Worm (Caenorhabditis elegans) whole organism, L4 larva: ENCODE measurements around the gene F27C8.2.

Source experiments
- F37D6.2 ChIP-seq: sonication (generic microtip); optimal IDR thresholded peaks from 2 replicates; lab custom pipeline; 2016; ENCODE audit warnings: mild to moderate bottlenecking, missing genetic modification characterization, missing compliant biosample characterization
- F44E2.7 ChIP-seq: fragments of 200-800 bp; sonication (Bioruptor generic); IDR thresholded peaks from 2 replicates; pipeline ENCODE4 v2.1.2; 2022; ENCODE audit warnings: missing genetic modification characterization, missing compliant biosample characterization
- F49E8.2 ChIP-seq: sonication (generic microtip); optimal IDR thresholded peaks from 2 replicates; lab custom pipeline; 2016; ENCODE audit warnings: missing compliant biosample characterization, mild to moderate bottlenecking, missing genetic modification characterization, borderline replicate concordance
- T26A8.4 ChIP-seq: fragments of 200-800 bp; sonication (Bioruptor generic); IDR thresholded peaks from 2 replicates; pipeline ENCODE4 v1.3.6; 2022; ENCODE audit warnings: missing genetic modification characterization, missing compliant biosample characterization
- ZK546.5 ChIP-seq, 2 experiments: sonication (generic microtip); optimal IDR thresholded peaks; 2 replicates each; lab custom pipeline; 2017; ENCODE audit warnings: missing biosample characterization in 2 of 2, missing genetic modification characterization in 2 of 2
- aha-1 ChIP-seq: fragments of 150-350 bp; peaks from one replicate; lab custom pipeline; 2014; ENCODE audit warnings: missing biosample characterization, missing genetic modification characterization
- arid-1 ChIP-seq: fragments of 200-800 bp; sonication (Bioruptor generic); conservative IDR thresholded peaks from 2 replicates; pipeline ENCODE4 v1.3.6; 2022; ENCODE audit warnings: missing genetic modification reagents, missing genetic modification characterization, missing compliant biosample characterization
- attf-4 ChIP-seq: sonication (generic microtip); optimal IDR thresholded peaks from 3 replicates; lab custom pipeline; 2017; ENCODE audit warnings: missing biosample characterization, missing genetic modification characterization
- ceh-28 ChIP-seq: fragments of 150-350 bp; optimal IDR thresholded peaks from 2 replicates; lab custom pipeline; 2014; ENCODE audit warnings: missing biosample characterization, missing genetic modification reagents, missing genetic modification characterization
- ceh-62 ChIP-seq: sonication (generic microtip); optimal IDR thresholded peaks from 2 replicates; lab custom pipeline; 2017; ENCODE audit warnings: missing biosample characterization, missing genetic modification characterization
- ctbp-1 ChIP-seq: fragments of 200-800 bp; sonication (Bioruptor generic); IDR thresholded peaks from 2 replicates; pipeline ENCODE4 v1.3.6; 2022; ENCODE audit warnings: missing genetic modification reagents, missing genetic modification characterization, missing compliant biosample characterization
- daf-8 ChIP-seq: fragments of 200-800 bp; sonication (Bioruptor generic); IDR thresholded peaks from 2 replicates; pipeline ENCODE4 v1.3.6; 2022; ENCODE audit warnings: missing genetic modification characterization, missing compliant biosample characterization
- dmd-9 ChIP-seq: fragments of 200-800 bp; sonication (Bioruptor generic); IDR thresholded peaks from 2 replicates; pipeline ENCODE4 v1.3.6; 2022; ENCODE audit warnings: missing genetic modification reagents, missing genetic modification characterization, missing compliant biosample characterization
- duxl-1 ChIP-seq: sonication (generic microtip); optimal IDR thresholded peaks from 2 replicates; lab custom pipeline; 2016; ENCODE audit warnings: mild to moderate bottlenecking, missing genetic modification characterization, moderate library complexity, missing compliant biosample characterization; ENCODE audit not compliant: poor library complexity
- dve-1 ChIP-seq: sonication (generic microtip); optimal IDR thresholded peaks from 2 replicates; lab custom pipeline; 2017; ENCODE audit warnings: antibody characterized with exemption, mild to moderate bottlenecking, missing genetic modification characterization, missing compliant biosample characterization; ENCODE audit not compliant: insufficient read depth
- egl-27 ChIP-seq: sonication (generic microtip); optimal IDR thresholded peaks from 3 replicates; lab custom pipeline; 2017; ENCODE audit warnings: missing biosample characterization, missing genetic modification reagents, missing genetic modification characterization
- fos-1 ChIP-seq: fragments of 150-350 bp; optimal IDR thresholded peaks from 2 replicates; lab custom pipeline; 2014; ENCODE audit warnings: missing biosample characterization, missing genetic modification characterization
- gei-8 ChIP-seq: fragments of 200-800 bp; sonication (Bioruptor generic); optimal IDR thresholded peaks from 2 replicates; lab custom pipeline; 2018; ENCODE audit warnings: mild to moderate bottlenecking, missing genetic modification characterization, missing compliant biosample characterization
- hif-1 ChIP-seq, 2 experiments: sonication (generic microtip); optimal IDR thresholded peaks; 2 replicates each; lab custom pipeline; 2016 to 2017; ENCODE audit warnings: missing compliant biosample characterization in 2 of 2, missing genetic modification characterization in 2 of 2, missing genetic modification reagents in 2 of 2, missing genotype in 2 of 2, mild to moderate bottlenecking in 1 of 2
- hlh-11 ChIP-seq: fragments of 200-800 bp; sonication (Bioruptor generic); optimal IDR thresholded peaks from 2 replicates; lab custom pipeline; 2018; ENCODE audit warnings: mild to moderate bottlenecking, missing genetic modification characterization, missing compliant biosample characterization
- hlh-30 ChIP-seq: sonication (generic microtip); optimal IDR thresholded peaks from 2 replicates; lab custom pipeline; 2017; ENCODE audit warnings: antibody characterized with exemption, mild to moderate bottlenecking, missing genetic modification characterization, missing compliant biosample characterization; ENCODE audit not compliant: insufficient read depth
- hmg-1.1 ChIP-seq: fragments of 200-800 bp; sonication (Bioruptor generic); IDR thresholded peaks from 2 replicates; pipeline ENCODE4 v1.3.6; 2022; ENCODE audit warnings: missing genetic modification reagents, missing genetic modification characterization, missing compliant biosample characterization
- jun-1 ChIP-seq: fragments of 150-350 bp; optimal IDR thresholded peaks from 2 replicates; lab custom pipeline; 2014; ENCODE audit warnings: missing biosample characterization, missing genetic modification reagents, missing genetic modification characterization
- lin-39 ChIP-seq: fragments of 150-350 bp; optimal IDR thresholded peaks from 2 replicates; lab custom pipeline; 2014; ENCODE audit warnings: missing biosample characterization, missing genetic modification reagents, missing genetic modification characterization
- lsy-2 ChIP-seq, 2 experiments: fragments of 150-350 bp in 1 of 2; sonication (generic microtip) in 1 of 2; optimal IDR thresholded peaks; 2 replicates each; lab custom pipeline; 2014 to 2017; ENCODE audit warnings: missing biosample characterization in 2 of 2, missing genetic modification characterization in 2 of 2
- madf-5 ChIP-seq, 2 experiments: fragments of 200-800 bp; sonication (Bioruptor generic); IDR thresholded peaks; 2 replicates each; pipeline ENCODE4 v1.3.6; 2022; ENCODE audit warnings: missing compliant biosample characterization in 2 of 2, missing genetic modification characterization in 2 of 2
- mdt-29 ChIP-seq: fragments of 200-800 bp; sonication (Bioruptor generic); IDR thresholded peaks from 2 replicates; pipeline ENCODE4 v1.3.6; 2022; ENCODE audit warnings: missing genetic modification reagents, missing genetic modification characterization, missing compliant biosample characterization
- mep-1 ChIP-seq: fragments of 150-350 bp; sonication (generic microtip); optimal IDR thresholded peaks from 3 replicates; lab custom pipeline; 2014; ENCODE audit warnings: missing biosample characterization, missing genetic modification characterization
- mes-2 ChIP-seq: sonication (generic microtip); optimal IDR thresholded peaks from 2 replicates; lab custom pipeline; 2016; ENCODE audit warnings: missing genotype, mild to moderate bottlenecking, missing genetic modification characterization, missing compliant biosample characterization; ENCODE audit not compliant: poor library complexity, severe bottlenecking
- mxl-2 ChIP-seq: fragments of 200-800 bp; sonication (Bioruptor generic); conservative IDR thresholded peaks from 2 replicates; pipeline ENCODE4 v1.3.6; 2022; ENCODE audit warnings: missing genetic modification reagents, missing genetic modification characterization, missing compliant biosample characterization
- mxl-3 ChIP-seq: fragments of 200-800 bp; sonication (Bioruptor generic); optimal IDR thresholded peaks from 2 replicates; lab custom pipeline; 2018; ENCODE audit warnings: mild to moderate bottlenecking, missing genetic modification characterization, missing compliant biosample characterization
- nhr-102 ChIP-seq: sonication (generic microtip); optimal IDR thresholded peaks from 2 replicates; lab custom pipeline; 2016; ENCODE audit warnings: mild to moderate bottlenecking, missing genetic modification characterization, moderate library complexity, missing compliant biosample characterization
- nhr-11 ChIP-seq: fragments of 150-350 bp; optimal IDR thresholded peaks from 2 replicates; lab custom pipeline; 2014; ENCODE audit warnings: missing biosample characterization, missing genetic modification characterization
- nhr-111 ChIP-seq: fragments of 200-800 bp; sonication (Bioruptor generic); optimal IDR thresholded peaks from 2 replicates; lab custom pipeline; 2018; ENCODE audit warnings: mild to moderate bottlenecking, missing genetic modification characterization, missing compliant biosample characterization
- nhr-42 ChIP-seq: fragments of 200-800 bp; sonication (Bioruptor generic); IDR thresholded peaks from 2 replicates; pipeline ENCODE4 v1.3.6; 2022; ENCODE audit warnings: missing genetic modification characterization, missing compliant biosample characterization
- nhr-48 ChIP-seq: sonication (generic microtip); optimal IDR thresholded peaks from 2 replicates; lab custom pipeline; 2016; ENCODE audit warnings: mild to moderate bottlenecking, missing genetic modification characterization, missing compliant biosample characterization
- nhr-6 ChIP-seq: fragments of 150-350 bp; optimal IDR thresholded peaks from 2 replicates; lab custom pipeline; 2014; ENCODE audit warnings: missing biosample characterization, missing genetic modification characterization
- nhr-76 ChIP-seq: fragments of 150-350 bp; optimal IDR thresholded peaks from 2 replicates; lab custom pipeline; 2014; ENCODE audit warnings: missing biosample characterization, missing genetic modification characterization
- pha-4 ChIP-seq, 2 experiments: fragments of 150-350 bp in 1 of 2; fragments of 200-800 bp in 1 of 2; sonication (Bioruptor generic) in 1 of 2; IDR thresholded peaks in 1 of 2; optimal IDR thresholded peaks in 1 of 2; 2 replicates each; pipeline versions ENCODE4 v1.3.6 to Lab custom; 2014 to 2022; ENCODE audit warnings: missing genetic modification characterization in 2 of 2, missing genetic modification reagents in 2 of 2, missing biosample characterization in 1 of 2, missing compliant biosample characterization in 1 of 2
- php-3 ChIP-seq: fragments of 200-800 bp; sonication (Bioruptor generic); IDR thresholded peaks from 2 replicates; pipeline ENCODE4 v1.3.6; 2022; ENCODE audit warnings: missing genetic modification reagents, missing genetic modification characterization, missing compliant biosample characterization
- pqm-1 ChIP-seq: sonication (generic microtip); optimal IDR thresholded peaks from 2 replicates; lab custom pipeline; 2017; ENCODE audit warnings: missing biosample characterization, missing genetic modification characterization
- sdz-12 ChIP-seq: fragments of 200-800 bp; sonication (Bioruptor generic); optimal IDR thresholded peaks from 2 replicates; lab custom pipeline; 2018; ENCODE audit warnings: mild to moderate bottlenecking, missing genetic modification characterization, missing compliant biosample characterization
- skn-1 ChIP-seq: fragments of 150-350 bp; optimal IDR thresholded peaks from 2 replicates; lab custom pipeline; 2014; ENCODE audit warnings: missing biosample characterization, missing genetic modification characterization
- snpc-1.2 ChIP-seq: fragments of 200-800 bp; sonication (Bioruptor generic); IDR thresholded peaks from 2 replicates; pipeline ENCODE4 v1.3.6; 2022; ENCODE audit warnings: missing genetic modification reagents, missing genetic modification characterization, missing compliant biosample characterization
- spr-3 ChIP-seq: fragments of 200-800 bp; sonication (Bioruptor generic); optimal IDR thresholded peaks from 2 replicates; lab custom pipeline; 2018; ENCODE audit warnings: mild to moderate bottlenecking, missing genetic modification characterization, missing compliant biosample characterization
- tag-97 ChIP-seq: fragments of 200-800 bp; sonication (Bioruptor generic); IDR thresholded peaks from 2 replicates; pipeline ENCODE4 v1.3.6; 2022; ENCODE audit warnings: missing genetic modification characterization, missing compliant biosample characterization
- tra-1 ChIP-seq: fragments of 200-800 bp; sonication (Bioruptor generic); IDR thresholded peaks from 2 replicates; pipeline ENCODE4 v1.3.6; 2022; ENCODE audit warnings: missing genetic modification reagents, missing genetic modification characterization, missing compliant biosample characterization
- unc-39 ChIP-seq: sonication (generic microtip); optimal IDR thresholded peaks from 2 replicates; lab custom pipeline; 2017; ENCODE audit warnings: missing biosample characterization, missing genetic modification characterization
- zfp-2 ChIP-seq: sonication (generic microtip); optimal IDR thresholded peaks from 2 replicates; lab custom pipeline; 2016; ENCODE audit warnings: mild to moderate bottlenecking, missing genetic modification characterization, missing compliant biosample characterization
- zip-11 ChIP-seq: fragments of 200-800 bp; sonication (Bioruptor generic); IDR thresholded peaks from 2 replicates; pipeline ENCODE4 v1.3.6; 2022; ENCODE audit warnings: missing genetic modification characterization, missing compliant biosample characterization
- ztf-7 ChIP-seq: fragments of 150-350 bp; optimal IDR thresholded peaks from 2 replicates; lab custom pipeline; 2014; ENCODE audit warnings: missing biosample characterization, missing genetic modification characterization

The F27C8.2 gene

DNA sequence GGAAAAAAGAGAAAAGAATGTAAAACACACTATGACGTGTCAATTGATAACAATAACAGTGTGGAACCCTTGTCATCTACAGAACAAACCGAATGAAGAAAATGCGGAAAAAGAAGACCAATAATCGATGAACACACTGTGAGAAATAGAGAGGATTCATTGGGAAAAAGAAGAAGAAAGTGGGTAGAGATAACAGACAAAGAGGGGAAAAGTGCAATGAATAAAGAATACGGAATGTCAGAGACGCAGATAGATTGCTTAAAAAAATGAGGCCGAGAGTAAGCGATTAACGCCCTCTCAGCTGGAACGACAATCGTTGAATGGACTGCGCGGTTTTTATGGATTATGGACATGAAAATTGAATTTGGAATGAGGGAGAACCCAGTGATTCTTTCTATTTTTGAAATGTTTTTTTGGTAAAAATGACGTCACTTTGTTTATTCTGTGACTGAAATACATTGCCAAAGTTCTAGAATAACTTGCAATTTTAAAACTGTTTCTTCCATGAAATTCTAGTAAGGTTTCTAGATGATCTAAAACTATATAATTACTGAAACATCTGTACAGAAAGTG, 51.7 kb downstream of the F27C8.2 start, which contains the start of gene amph-1 (continued):
- TF ChIP-seq php-3 (GFP tag; lab: Robert Waterston, UW) (no peak), tra-1 (GFP tag; lab: Robert Waterston, UW) (no peak), zfp-2 (no peak), ctbp-1 (GFP tag; lab: Robert Waterston, UW) (no peak), pha-4 (GFP tag; IDR thresholded peaks at IDR 0.05; lab: Robert Waterston, UW) (no peak), pha-4 (tag; optimal IDR thresholded peaks at IDR 0.05; lab: Kevin White, UChicago) (no peak), nhr-48 (tag; lab: Kevin White, UChicago) (no peak), dve-1 (tag; lab: Kevin White, UChicago) (peak; percentile 66), pqm-1 (tag; lab: Kevin White, UChicago) (no peak), nhr-42 (GFP tag; lab: Robert Waterston, UW) (no peak), mxl-3 (peak; percentile 12), nhr-6 (no peak), madf-5 (GFP tag; IDR thresholded peaks at IDR 0.05; lab: Robert Waterston, UW) (no peak), mep-1 (peak; percentile 35), ZK546.5 (tag; optimal IDR thresholded peaks at IDR 0.05; lab: Kevin White, UChicago) (no peak), daf-8 (GFP tag; lab: Robert Waterston, UW) (no peak), spr-3 (no peak), ceh-28 (tag; lab: Kevin White, UChicago) (no peak), lin-39 (no peak), T26A8.4 (no peak), duxl-1 (tag; lab: Kevin White, UChicago) (no peak), nhr-76 (tag; lab: Kevin White, UChicago) (no peak), F49E8.2 (tag; lab: Kevin White, UChicago) (no peak), zip-11 (no peak), egl-27 (no peak), mdt-29 (GFP tag; lab: Robert Waterston, UW) (no peak), mxl-2 (no peak), gei-8 (GFP tag; lab: Kevin White, UChicago) (no peak), hlh-11 (tag; lab: Kevin White, UChicago) (peak; percentile 73), fos-1 (tag; lab: Kevin White, UChicago) (no peak), ztf-7 (tag; lab: Kevin White, UChicago) (no peak), mes-2 (tag; lab: Kevin White, UChicago) (no peak), hlh-30 (tag; lab: Kevin White, UChicago) (peak; percentile 28), lsy-2 (tag; optimal IDR thresholded peaks at IDR 0.05; lab: Kevin White, UChicago) (peak in 1 of 2 experiments; percentile 27), hif-1 (tag; optimal IDR thresholded peaks at IDR 0.05; lab: Kevin White, UChicago) (no peak), nhr-111 (GFP tag; lab: Kevin White, UChicago) (no peak), dmd-9 (GFP tag; lab: Robert Waterston, UW) (no peak), F44E2.7 (GFP tag; lab: Robert Waterston, UW) (no peak), attf-4 (tag; lab: Kevin White, UChicago) (no peak), sdz-12 (GFP tag; lab: Kevin White, UChicago) (no peak), snpc-1.2 (no peak), hmg-1.1 (peak; percentile 44; the same call in 1 of the 2 replicates), ceh-62 (tag; lab: Kevin White, UChicago) (no peak), F37D6.2 (tag; lab: Kevin White, UChicago) (no peak), nhr-102 (no peak), jun-1 (tag; lab: Kevin White, UChicago) (no peak), skn-1 (tag; lab: Kevin White, UChicago) (no peak), tag-97 (GFP tag; lab: Robert Waterston, UW) (no peak), arid-1 (GFP tag; lab: Robert Waterston, UW) (no peak), aha-1 (tag; lab: Kevin White, UChicago) (no peak), unc-39 (tag; lab: Kevin White, UChicago) (no peak), nhr-11 (peak; percentile 11)
